Worm (Caenorhabditis elegans): Measurements from ENCODE around the gene ceh-75.

ce11 chrV:9916665-9917064 lies 4.5 kb upstream of the ceh-75 start, which contains the start of gene C50H2.4:
- TF ChIP-seq unc-62 (GFP tag; optimal IDR thresholded peaks at IDR 0.05) (no peak), ztf-6 (GFP tag; IDR thresholded peaks at IDR 0.05) (no peak), xnd-1 (tag; optimal IDR thresholded peaks at IDR 0.05) (no peak), attf-5 (GFP tag; optimal IDR thresholded peaks at IDR 0.05) (no peak), athp-1 (tag; optimal IDR thresholded peaks at IDR 0.05) (no peak)
